Fruit fly (Drosophila melanogaster) whole organism, embryonic: ENCODE results near the gene Rab9Fb.

ENCODE experiments used
- Ada2b ChIP-seq: fragments of 200-800 bp; sonication (Bioruptor generic); IDR thresholded peaks from 2 replicates; pipeline ENCODE4 v1.3.6; 2022; ENCODE audit warnings: missing biosample characterization, missing genetic modification characterization
- B-H2 ChIP-seq: fragments of 200-800 bp; sonication (Bioruptor generic); optimal IDR thresholded peaks from 2 replicates; lab custom pipeline; 2018; ENCODE audit warnings: missing biosample characterization, mild to moderate bottlenecking, missing genetic modification characterization
- Bteb2 ChIP-seq: fragments of 200-800 bp; sonication (Bioruptor generic); optimal IDR thresholded peaks from 2 replicates; lab custom pipeline; 2016; ENCODE audit warnings: missing biosample characterization, missing genetic modification characterization
- CG10274 ChIP-seq: fragments of 200-800 bp; sonication (Bioruptor generic); optimal IDR thresholded peaks from 3 replicates; lab custom pipeline; 2017; ENCODE audit warnings: missing biosample characterization, mild to moderate bottlenecking, missing genetic modification characterization
- CG10321 ChIP-seq: fragments of 200-800 bp; sonication (Bioruptor generic); IDR thresholded peaks from 2 replicates; pipeline ENCODE4 v1.3.6; 2022; ENCODE audit warnings: missing biosample characterization, missing genetic modification characterization
- CG10543 ChIP-seq: fragments of 200-800 bp; sonication (Bioruptor generic); optimal IDR thresholded peaks from 3 replicates; lab custom pipeline; 2017; ENCODE audit warnings: missing biosample characterization, mild to moderate bottlenecking, missing genetic modification characterization, moderate library complexity
- CG10959 ChIP-seq: fragments of 200-800 bp; sonication (Bioruptor generic); IDR thresholded peaks from 2 replicates; pipeline ENCODE4 v1.3.6; 2022; ENCODE audit warnings: missing biosample characterization, missing genetic modification characterization
- CG11456 ChIP-seq: fragments of 200-800 bp; sonication (Bioruptor generic); IDR thresholded peaks from 3 replicates; pipeline ENCODE4 v1.3.6; 2022; ENCODE audit warnings: missing biosample characterization, missing genetic modification characterization
- CG12236 ChIP-seq: fragments of 200-800 bp; sonication (Bioruptor generic); optimal IDR thresholded peaks from 2 replicates; lab custom pipeline; 2016; ENCODE audit warnings: missing biosample characterization, missing genetic modification characterization
- CG12299 ChIP-seq: fragments of 200-800 bp; sonication (Bioruptor generic); optimal IDR thresholded peaks from 2 replicates; lab custom pipeline; 2018; ENCODE audit warnings: missing biosample characterization, mild to moderate bottlenecking, missing genetic modification characterization
- CG14710 ChIP-seq: fragments of 200-800 bp; sonication (Bioruptor generic); optimal IDR thresholded peaks from 3 replicates; lab custom pipeline; 2019; ENCODE audit warnings: missing biosample characterization, mild to moderate bottlenecking, missing genetic modification characterization, moderate library complexity
- CG14860 ChIP-seq: fragments of 200-800 bp; sonication (Bioruptor generic); IDR thresholded peaks from 3 replicates; pipeline ENCODE4 v1.3.6; 2022; ENCODE audit warnings: missing biosample characterization, missing genetic modification characterization; ENCODE audit not compliant: partially characterized antibody
- CG2116 ChIP-seq: fragments of 200-800 bp; sonication (Bioruptor generic); optimal IDR thresholded peaks from 3 replicates; lab custom pipeline; 2018; ENCODE audit warnings: missing biosample characterization, mild to moderate bottlenecking, missing genetic modification characterization
- CG2199 ChIP-seq: fragments of 200-800 bp; sonication (Bioruptor generic); IDR thresholded peaks from 3 replicates; pipeline ENCODE4 v1.3.6; 2022; ENCODE audit warnings: missing biosample characterization, missing genetic modification characterization
- CG42726 ChIP-seq: fragments of 200-800 bp; sonication (Bioruptor generic); IDR thresholded peaks from 2 replicates; pipeline ENCODE4 v1.3.6; 2022; ENCODE audit warnings: missing biosample characterization, missing genetic modification characterization; ENCODE audit not compliant: partially characterized antibody
- CG4282 ChIP-seq: fragments of 200-800 bp; sonication (Bioruptor generic); optimal IDR thresholded peaks from 2 replicates; lab custom pipeline; 2016; ENCODE audit warnings: missing biosample characterization, missing genetic modification characterization
- CG6813 ChIP-seq: fragments of 200-800 bp; sonication (Bioruptor generic); optimal IDR thresholded peaks from 2 replicates; lab custom pipeline; 2017; ENCODE audit warnings: missing biosample characterization, missing genetic modification characterization, mild to moderate bottlenecking, moderate library complexity, missing genetic modification reagents
- CG7372 ChIP-seq: fragments of 200-800 bp; sonication (Bioruptor generic); IDR thresholded peaks from 2 replicates; pipeline ENCODE4 v1.3.6; 2022; ENCODE audit warnings: missing biosample characterization, missing genetic modification characterization
- CG7928 ChIP-seq: fragments of 200-800 bp; sonication (Bioruptor generic); optimal IDR thresholded peaks from 2 replicates; lab custom pipeline; 2017; ENCODE audit warnings: missing biosample characterization, mild to moderate bottlenecking, missing genetic modification characterization
- CG8290 ChIP-seq, 3 experiments: fragments of 200-800 bp; sonication (Bioruptor generic); optimal IDR thresholded peaks; 2 replicates each; lab custom pipeline; 2016 to 2019; ENCODE audit warnings: missing biosample characterization in 3 of 3, missing genetic modification characterization in 3 of 3, mild to moderate bottlenecking in 2 of 3, moderate library complexity in 1 of 3
- CG8388 ChIP-seq: fragments of 200-800 bp; sonication (Bioruptor generic); optimal IDR thresholded peaks from 2 replicates; lab custom pipeline; 2019; ENCODE audit warnings: missing biosample characterization, mild to moderate bottlenecking, missing genetic modification characterization, moderate library complexity
- CG9437 ChIP-seq: fragments of 200-800 bp; sonication (Bioruptor generic); optimal IDR thresholded peaks from 2 replicates; lab custom pipeline; 2018; ENCODE audit warnings: missing biosample characterization, mild to moderate bottlenecking, missing genetic modification characterization
- CG9797 ChIP-seq: fragments of 200-800 bp; sonication (Bioruptor generic); optimal IDR thresholded peaks from 3 replicates; lab custom pipeline; 2018; ENCODE audit warnings: missing biosample characterization, mild to moderate bottlenecking, missing genetic modification characterization
- CG9817 ChIP-seq: fragments of 200-800 bp; sonication (Bioruptor generic); optimal IDR thresholded peaks from 2 replicates; lab custom pipeline; 2018; ENCODE audit warnings: missing biosample characterization, mild to moderate bottlenecking, missing genetic modification characterization, moderate library complexity
- Dek ChIP-seq: fragments of 200-800 bp; sonication (Bioruptor generic); optimal IDR thresholded peaks from 3 replicates; lab custom pipeline; 2019; ENCODE audit warnings: missing biosample characterization, mild to moderate bottlenecking, missing genetic modification characterization, moderate library complexity
- ERR ChIP-seq: fragments of 200-800 bp; sonication (Bioruptor generic); optimal IDR thresholded peaks from 2 replicates; lab custom pipeline; 2016; ENCODE audit warnings: missing biosample characterization, missing genetic modification characterization
- Elba2 ChIP-seq: fragments of 200-800 bp; sonication (Bioruptor generic); optimal IDR thresholded peaks from 3 replicates; lab custom pipeline; 2016; ENCODE audit warnings: missing biosample characterization, missing genetic modification characterization
- H15 ChIP-seq: fragments of 200-800 bp; sonication (Bioruptor generic); IDR thresholded peaks from 3 replicates; pipeline ENCODE4 v1.3.6; 2022; ENCODE audit warnings: missing biosample characterization, missing genetic modification characterization
- H2.0 ChIP-seq: fragments of 200-800 bp; sonication (Bioruptor generic); IDR thresholded peaks from 2 replicates; pipeline ENCODE4 v1.3.6; 2022; ENCODE audit warnings: missing biosample characterization, missing genetic modification characterization
- Hey ChIP-seq: fragments of 200-800 bp; sonication (Bioruptor generic); optimal IDR thresholded peaks from 3 replicates; lab custom pipeline; 2018; ENCODE audit warnings: missing biosample characterization, mild to moderate bottlenecking, missing genetic modification characterization
- Hr78 ChIP-seq, 2 experiments: fragments of 200-800 bp in 1 of 2; fragments of >200 bp in 1 of 2; sonication (Bioruptor generic) in 1 of 2; optimal IDR thresholded peaks; 2 replicates each; lab custom pipeline; 2017 to 2019; ENCODE audit warnings: missing biosample characterization in 2 of 2, missing genetic modification characterization in 2 of 2, mild to moderate bottlenecking in 1 of 2, moderate library complexity in 1 of 2
- aop ChIP-seq: fragments of 200-800 bp; sonication (Bioruptor generic); IDR thresholded peaks from 2 replicates; pipeline ENCODE4 v1.3.6; 2022; ENCODE audit warnings: missing biosample characterization, missing genetic modification characterization
- ash1 ChIP-seq: fragments of 200-800 bp; sonication (Bioruptor generic); optimal IDR thresholded peaks from 2 replicates; lab custom pipeline; 2018; ENCODE audit warnings: missing biosample characterization, mild to moderate bottlenecking, missing genetic modification characterization
- chinmo ChIP-seq: fragments of 200-800 bp; sonication (Bioruptor generic); IDR thresholded peaks from 4 replicates; pipeline ENCODE4 v1.3.6; 2022; ENCODE audit warnings: missing biosample characterization, missing genetic modification characterization; ENCODE audit not compliant: partially characterized antibody
- crp ChIP-seq, 2 experiments: fragments of 200-800 bp; sonication (Bioruptor generic); optimal IDR thresholded peaks; 2 replicates in 1 of 2; 3 replicates in 1 of 2; lab custom pipeline; 2017; ENCODE audit warnings: missing biosample characterization in 2 of 2, missing genetic modification characterization in 2 of 2, mild to moderate bottlenecking in 1 of 2, moderate library complexity in 1 of 2
- ewg ChIP-seq: fragments of 200-800 bp; sonication (Bioruptor generic); optimal IDR thresholded peaks from 3 replicates; lab custom pipeline; 2017; ENCODE audit warnings: mild to moderate bottlenecking, missing biosample characterization, missing genetic modification reagents, missing genetic modification characterization
- grn ChIP-seq: fragments of 200-800 bp; sonication (Bioruptor generic); optimal IDR thresholded peaks from 3 replicates; lab custom pipeline; 2017; ENCODE audit warnings: missing biosample characterization, missing genetic modification characterization
- h ChIP-seq: fragments of >200 bp; optimal IDR thresholded peaks from 2 replicates; lab custom pipeline; 2017
- hth ChIP-seq: fragments of >200 bp; optimal IDR thresholded peaks from 2 replicates; lab custom pipeline; 2017; ENCODE audit warnings: inconsistent platforms
- insv ChIP-seq, 2 experiments: fragments of 200-800 bp; sonication (Bioruptor generic); optimal IDR thresholded peaks; 3 replicates each; lab custom pipeline; 2016 to 2018; ENCODE audit warnings: missing biosample characterization in 2 of 2, missing genetic modification characterization in 2 of 2
- luna ChIP-seq: fragments of 200-800 bp; sonication (Bioruptor generic); optimal IDR thresholded peaks from 2 replicates; lab custom pipeline; 2016; ENCODE audit warnings: missing biosample characterization, missing genetic modification characterization
- phol ChIP-seq: fragments of 200-800 bp; sonication (Bioruptor generic); optimal IDR thresholded peaks from 3 replicates; lab custom pipeline; 2018; ENCODE audit warnings: missing biosample characterization, mild to moderate bottlenecking, missing genetic modification characterization, moderate library complexity
- pnt ChIP-seq: fragments of 200-800 bp; sonication (Bioruptor generic); optimal IDR thresholded peaks from 3 replicates; lab custom pipeline; 2016; ENCODE audit warnings: missing biosample characterization, missing genetic modification characterization
- pzg ChIP-seq: fragments of 200-800 bp; sonication (Bioruptor generic); optimal IDR thresholded peaks from 3 replicates; lab custom pipeline; 2018; ENCODE audit warnings: missing biosample characterization, mild to moderate bottlenecking, missing genetic modification characterization, moderate library complexity
- sisA ChIP-seq: fragments of 200-800 bp; sonication (Bioruptor generic); IDR thresholded peaks from 2 replicates; pipeline ENCODE4 v1.3.6; 2022; ENCODE audit warnings: missing biosample characterization, missing genetic modification characterization
- tgo ChIP-seq: fragments of 200-800 bp; sonication (Bioruptor generic); IDR thresholded peaks from 3 replicates; pipeline ENCODE4 v1.3.6; 2022; ENCODE audit warnings: missing biosample characterization, missing genetic modification characterization
- trem ChIP-seq: fragments of 200-800 bp; optimal IDR thresholded peaks from 3 replicates; lab custom pipeline; 2019; ENCODE audit warnings: missing biosample characterization, mild to moderate bottlenecking, missing genetic modification characterization, moderate library complexity
- trh ChIP-seq: fragments of 200-800 bp; sonication (Bioruptor generic); optimal IDR thresholded peaks from 2 replicates; lab custom pipeline; 2016; ENCODE audit warnings: missing biosample characterization, missing genetic modification characterization
- unpg ChIP-seq: fragments of 200-800 bp; sonication (Bioruptor generic); optimal IDR thresholded peaks from 3 replicates; lab custom pipeline; 2018; ENCODE audit warnings: missing biosample characterization, mild to moderate bottlenecking, missing genetic modification characterization, moderate library complexity
- zen2 ChIP-seq: fragments of 200-800 bp; sonication (Bioruptor generic); IDR thresholded peaks from 3 replicates; pipeline ENCODE4 v1.3.6; 2022; ENCODE audit warnings: missing biosample characterization, missing genetic modification characterization; ENCODE audit not compliant: partially characterized antibody

The Rab9Fb gene

DNA sequence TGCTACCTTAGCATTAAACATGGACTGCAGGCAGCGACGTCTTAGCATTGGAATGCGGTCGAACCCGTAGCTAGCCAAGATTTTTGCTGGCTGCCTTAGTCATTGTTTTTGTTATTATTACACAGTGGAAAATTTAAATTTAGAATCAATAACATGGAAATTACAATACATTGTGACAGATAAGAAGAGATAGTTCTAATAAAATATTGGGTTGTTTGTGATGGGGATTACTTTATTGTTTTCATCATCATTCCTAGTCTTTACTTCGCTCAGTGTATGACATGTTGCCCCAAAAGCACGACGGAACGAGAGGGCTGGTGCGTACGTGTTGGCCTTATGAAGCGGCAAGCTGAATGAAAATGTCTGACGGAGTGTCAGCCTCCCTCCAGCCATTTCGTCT, 15.7 kb downstream of the Rab9Fb start (continued):
- TF ChIP-seq Ada2b = peak; percentile 86
- TF ChIP-seq B-H2 (GFP tag; lab: Kevin White, UChicago) = no peak
- no peak for TF ChIP-seq pzg (GFP tag; lab: Kevin White, UChicago)
- TF ChIP-seq insv (GFP tag; optimal IDR thresholded peaks at IDR 0.05; lab: Kevin White, UChicago) = peak in 1 of 2 experiments; percentile 17
- TF ChIP-seq CG9437 (GFP tag; lab: Kevin White, UChicago) = peak; percentile 74
- peak; percentile 17 for TF ChIP-seq CG7928 (GFP tag; lab: Kevin White, UChicago)
- TF ChIP-seq zen2 (GFP tag; lab: Robert Waterston, UW) = no peak
- peak; percentile 83 for TF ChIP-seq pnt (GFP tag; lab: Kevin White, UChicago)
- peak; percentile 86 for TF ChIP-seq CG9817
- TF ChIP-seq aop = peak; percentile 52; the same call in 1 of the 2 replicates
- TF ChIP-seq CG7372 (GFP tag; lab: Robert Waterston, UW) = peak; percentile 67
- no peak for TF ChIP-seq ash1 (GFP tag; lab: Kevin White, UChicago)
- TF ChIP-seq CG9797 = no peak
- TF ChIP-seq CG12236 (GFP tag; lab: Kevin White, UChicago) = peak; percentile 54
- peak; percentile 81 for TF ChIP-seq CG11456 (GFP tag; lab: Robert Waterston, UW)
- TF ChIP-seq CG10274 (GFP tag; lab: Kevin White, UChicago) = peak; percentile 36
- peak; percentile 84 for TF ChIP-seq Dek
- TF ChIP-seq trem (tag; lab: Kevin White, UChicago) = peak; percentile 58
- peak; percentile 89 for TF ChIP-seq H2.0
- TF ChIP-seq CG10321 (GFP tag; lab: Robert Waterston, UW) = peak; percentile 36; the same call in 1 of the 2 replicates
- peak; percentile 89 for TF ChIP-seq unpg (GFP tag; lab: Kevin White, UChicago)
- TF ChIP-seq phol (tag; lab: Kevin White, UChicago) = peak; percentile 85
- TF ChIP-seq trh (GFP tag; lab: Kevin White, UChicago) = peak; percentile 37
- peak; percentile 36 for TF ChIP-seq CG2116 (GFP tag; lab: Kevin White, UChicago)
- no peak for TF ChIP-seq luna (GFP tag; lab: Kevin White, UChicago)
- TF ChIP-seq Elba2 = no peak
- TF ChIP-seq CG2199 (GFP tag; lab: Robert Waterston, UW) = peak; percentile 56; the same call in 1 of the 3 replicates
- TF ChIP-seq tgo (GFP tag; lab: Robert Waterston, UW) = peak; percentile 80
- TF ChIP-seq CG10959 (GFP tag; lab: Robert Waterston, UW) = peak; percentile 64
- no peak for TF ChIP-seq hth (lab: Kevin White, UChicago)
- peak; percentile 79 for TF ChIP-seq CG8388
- peak; percentile 86 for TF ChIP-seq CG10543 (GFP tag; lab: Kevin White, UChicago)
- TF ChIP-seq chinmo = no peak
- TF ChIP-seq Hey (tag; lab: Kevin White, UChicago) = peak; percentile 46
- TF ChIP-seq CG14860 (GFP tag; lab: Robert Waterston, UW) = no peak
- TF ChIP-seq H15 (GFP tag; lab: Robert Waterston, UW) = peak; percentile 80
- TF ChIP-seq grn (GFP tag; lab: Kevin White, UChicago) = peak; percentile 19
- TF ChIP-seq CG8290 (GFP tag; optimal IDR thresholded peaks at IDR 0.05; lab: Kevin White, UChicago) = peak; percentile 56
- TF ChIP-seq CG8290 (tag; optimal IDR thresholded peaks at IDR 0.05; lab: Kevin White, UChicago) = peak in 1 of 2 experiments; percentile 93
- TF ChIP-seq CG12299 (tag; lab: Kevin White, UChicago) = peak; percentile 63
- peak; percentile 82 for TF ChIP-seq sisA (GFP tag; lab: Robert Waterston, UW)
- peak; percentile 62 for TF ChIP-seq CG14710 (tag; lab: Kevin White, UChicago)
- TF ChIP-seq h = no peak
- TF ChIP-seq Bteb2 (GFP tag; lab: Kevin White, UChicago) = peak; percentile 72
- TF ChIP-seq CG4282 (GFP tag; lab: Kevin White, UChicago) = peak; percentile 43
- TF ChIP-seq CG42726 (GFP tag; lab: Robert Waterston, UW) = no peak
- peak in 1 of 2 experiments; percentile 74 for TF ChIP-seq Hr78 (GFP tag; optimal IDR thresholded peaks at IDR 0.05; lab: Kevin White, UChicago)
- peak; percentile 66 for TF ChIP-seq ewg
- TF ChIP-seq CG6813 (GFP tag; lab: Kevin White, UChicago) = peak; percentile 72
- TF ChIP-seq crp (GFP tag; optimal IDR thresholded peaks at IDR 0.05; lab: Kevin White, UChicago) = peak in 1 of 2 experiments; percentile 16
- peak; percentile 66 for TF ChIP-seq ERR
